Fruit fly (Drosophila melanogaster): Measurements from ENCODE around the gene Nufip.

The Nufip gene

DNA sequence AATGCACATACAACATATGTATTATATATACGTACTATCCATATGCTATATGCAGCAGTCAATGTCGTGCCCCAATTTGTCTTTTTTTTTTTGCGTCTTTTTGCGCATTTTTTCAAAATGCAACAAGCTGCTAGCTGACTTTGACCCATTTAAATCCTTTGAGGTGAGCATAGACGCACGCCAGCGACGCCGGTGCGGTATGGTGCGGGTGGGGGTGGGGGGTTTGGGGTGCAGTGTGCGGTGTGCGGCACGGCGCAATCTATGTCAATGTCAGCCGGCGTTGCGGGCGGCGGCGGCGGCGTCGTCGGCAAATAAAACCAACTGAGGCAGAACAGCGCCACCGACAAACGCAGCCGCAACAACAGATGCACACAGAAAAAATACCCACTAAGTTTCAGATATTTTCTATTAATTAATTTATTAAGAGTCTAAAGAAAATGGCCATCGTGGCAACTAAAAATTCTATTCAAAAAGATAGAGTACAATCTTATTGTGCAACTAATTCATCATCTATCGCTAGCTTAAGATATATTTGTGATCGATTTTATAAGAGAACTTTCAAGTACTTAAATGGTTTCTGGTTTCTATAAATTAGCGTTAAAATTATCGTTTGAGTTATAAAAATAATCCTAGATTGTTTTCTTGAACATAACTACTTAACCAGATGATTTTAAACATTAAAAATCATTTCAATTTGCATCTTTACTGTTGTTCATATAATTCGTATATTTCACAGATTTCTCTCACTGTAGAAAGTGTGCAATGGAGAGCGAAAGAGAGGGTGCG is 47.1 kb upstream of the Nufip start (continued):
- TF ChIP-seq zf30C (GFP tag; optimal IDR thresholded peaks at IDR 0.05) (peak; percentile 38), CG14710 (tag; optimal IDR thresholded peaks at IDR 0.05) (peak; percentile 17), CG16815 (GFP tag; optimal IDR thresholded peaks at IDR 0.05) (no peak), mirr (GFP tag; optimal IDR thresholded peaks at IDR 0.05) (no peak), Doc2 (GFP tag; IDR thresholded peaks at IDR 0.05) (no peak), CG11504 (tag; optimal IDR thresholded peaks at IDR 0.05) (peak; percentile 79), CG15269 (tag; optimal IDR thresholded peaks at IDR 0.05) (peak; percentile 34), sens (GFP tag) (peak; percentile 77), slbo (GFP tag; IDR thresholded peaks at IDR 0.05) (no peak), sim (GFP tag; IDR thresholded peaks at IDR 0.05) (no peak), CG7928 (GFP tag; optimal IDR thresholded peaks at IDR 0.05) (no peak), CG12769 (tag; optimal IDR thresholded peaks at IDR 0.05) (no peak), sob (GFP tag; IDR thresholded peaks at IDR 0.05) (no peak), CG10979 (tag; optimal IDR thresholded peaks at IDR 0.05) (peak; percentile 53), Camta (GFP tag; optimal IDR thresholded peaks at IDR 0.05) (no peak), Pdp1 (GFP tag; optimal IDR thresholded peaks at IDR 0.05) (peak in 1 of 2 experiments; percentile 2), CG14441 (GFP tag; IDR thresholded peaks at IDR 0.05) (peak; percentile 33; the same call in 1 of the 2 replicates), CG10565 (GFP tag; optimal IDR thresholded peaks at IDR 0.05) (no peak), CG1603 (tag; optimal IDR thresholded peaks at IDR 0.05) (no peak), dmrt11E (tag; optimal IDR thresholded peaks at IDR 0.05) (peak; percentile 29), CG10959 (GFP tag; IDR thresholded peaks at IDR 0.05) (no peak), GATAe (GFP tag; conservative IDR thresholded peaks at IDR 0.05) (no peak), CG18764 (GFP tag; optimal IDR thresholded peaks at IDR 0.05) (no peak), B-H2 (GFP tag; optimal IDR thresholded peaks at IDR 0.05) (no peak), CG4282 (GFP tag; optimal IDR thresholded peaks at IDR 0.05) (no peak), Xbp1 (GFP tag; optimal IDR thresholded peaks at IDR 0.05) (no peak), HmgD (GFP tag; optimal IDR thresholded peaks at IDR 0.05) (no peak), Elba2 (GFP tag; optimal IDR thresholded peaks at IDR 0.05) (no peak), CG12071 (GFP tag; optimal IDR thresholded peaks at IDR 0.05) (no peak), CG9876 (GFP tag; optimal IDR thresholded peaks at IDR 0.05) (no peak), Med (GFP tag) (no peak), Trl (optimal IDR thresholded peaks at IDR 0.05) (peak in 1 of 2 experiments; percentile 4), Trl (GFP tag; optimal IDR thresholded peaks at IDR 0.05) (no peak), p53 (GFP tag; optimal IDR thresholded peaks at IDR 0.05) (no peak), CG4328 (GFP tag; optimal IDR thresholded peaks at IDR 0.05) (no peak), CG34376 (GFP tag; optimal IDR thresholded peaks at IDR 0.05) (no peak), CG6854 (GFP tag; optimal IDR thresholded peaks at IDR 0.05) (no peak), CG11560 (tag; IDR thresholded peaks at IDR 0.05) (no peak), tup (GFP tag; optimal IDR thresholded peaks at IDR 0.05) (no peak), CG2712 (tag; optimal IDR thresholded peaks at IDR 0.05) (peak; percentile 54), nmo (GFP tag; optimal IDR thresholded peaks at IDR 0.05) (peak; percentile 47), CG6654 (GFP tag; optimal IDR thresholded peaks at IDR 0.05) (no peak), Ets97D (GFP tag; optimal IDR thresholded peaks at IDR 0.05) (no peak), Myb (GFP tag; optimal IDR thresholded peaks at IDR 0.05) (no peak), CG17361 (GFP tag; IDR thresholded peaks at IDR 0.05) (peak; percentile 74), CG11247 (GFP tag; IDR thresholded peaks at IDR 0.05) (no peak), Fer1 (GFP tag; optimal IDR thresholded peaks at IDR 0.05) (no peak), D (optimal IDR thresholded peaks at IDR 0.05) (no peak), D (GFP tag; optimal IDR thresholded peaks at IDR 0.05) (peak; percentile 14), CG12155 (GFP tag; optimal IDR thresholded peaks at IDR 0.05) (no peak), dati (GFP tag; IDR thresholded peaks at IDR 0.05) (no peak)

All from whole organism, embryonic.